Fruit fly (Drosophila melanogaster) Kc167 (cell line): ENCODE measurements around the gene Doa.

Source experiments
- Myc ChIP-seq: fragments of >200 bp; optimal IDR thresholded peaks from 2 replicates; lab custom pipeline; 2017; ENCODE audit warnings: missing external identifiers
- Sin3A ChIP-seq: fragments of >200 bp; optimal IDR thresholded peaks from 2 replicates; lab custom pipeline; 2018; ENCODE audit warnings: missing external identifiers
- psq ChIP-seq: fragments of >200 bp; optimal IDR thresholded peaks from 2 replicates; lab custom pipeline; 2017; ENCODE audit warnings: missing external identifiers
- ttk ChIP-seq: sonication (Bioruptor generic); optimal IDR thresholded peaks from 2 replicates; lab custom pipeline; 2017; ENCODE audit warnings: missing external identifiers

dm6 chr3R:28859058-28859526 is 28.8 kb upstream of the Doa start, which contains the start of gene Inx3:
- no peak for TF ChIP-seq Myc (lab: Kevin White, UChicago)
- no peak for TF ChIP-seq Sin3A (lab: Kevin White, UChicago)
- TF ChIP-seq psq: no peak
- TF ChIP-seq ttk: no peak
